Worm (Caenorhabditis elegans): ENCODE data around the gene kel-8.

kel-8 gene

DNA sequence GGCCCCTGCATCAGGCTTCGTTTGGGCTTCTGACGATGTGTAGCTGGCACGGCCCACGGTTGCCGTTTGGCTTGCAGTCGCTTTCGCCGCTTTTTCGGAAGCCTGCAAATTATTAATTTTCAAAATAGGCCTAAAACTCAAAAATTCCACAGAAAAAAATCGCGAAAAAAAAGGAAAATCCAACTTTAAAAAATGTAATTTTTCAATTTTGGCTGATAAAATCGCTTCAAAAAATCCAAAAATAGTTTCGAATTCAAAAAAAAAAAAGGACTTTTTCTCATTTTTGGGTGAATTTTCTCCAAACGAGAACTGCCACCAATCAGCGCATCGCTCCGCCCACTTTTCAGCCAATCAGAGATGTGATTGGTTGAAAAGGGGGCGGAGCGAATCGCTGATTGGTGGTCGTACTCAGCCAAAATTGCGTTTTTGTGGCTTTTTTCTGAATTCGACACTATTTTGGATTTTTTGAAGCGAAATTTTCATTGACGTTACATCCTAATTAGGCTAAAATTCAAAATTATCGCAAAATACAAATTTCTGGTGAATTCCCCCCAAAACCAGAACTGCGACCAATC is 23.9 kb upstream of the kel-8 start:
- TF ChIP-seq tbx-37 (GFP tag; conservative IDR thresholded peaks at IDR 0.05), result no peak
- TF ChIP-seq pes-1 (GFP tag; IDR thresholded peaks at IDR 0.05), result no peak
- no peak for TF ChIP-seq ceh-13 (GFP tag; optimal IDR thresholded peaks at IDR 0.05)
- TF ChIP-seq F13C5.2 (tag; optimal IDR thresholded peaks at IDR 0.05), result no peak
- TF ChIP-seq tra-4 (tag; optimal IDR thresholded peaks at IDR 0.05), result no peak
- TF ChIP-seq tbx-11 (GFP tag; IDR thresholded peaks at IDR 0.05), result no peak
- no peak for TF ChIP-seq hnd-1 (tag; optimal IDR thresholded peaks at IDR 0.05)
- no peak for TF ChIP-seq aly-1 (tag; optimal IDR thresholded peaks at IDR 0.05)
- TF ChIP-seq ets-7 (tag; optimal IDR thresholded peaks at IDR 0.05), result no peak
- no peak for TF ChIP-seq ceh-36 (tag; optimal IDR thresholded peaks at IDR 0.05)
- TF ChIP-seq scrt-1 (GFP tag; IDR thresholded peaks at IDR 0.05), result no peak
- TF ChIP-seq B0310.2 (tag; optimal IDR thresholded peaks at IDR 0.05), result no peak
- no peak for TF ChIP-seq hmbx-1 (tag; optimal IDR thresholded peaks at IDR 0.05)
- TF ChIP-seq ama-1 (optimal IDR thresholded peaks at IDR 0.05), result no peak
- TF ChIP-seq sea-1 (GFP tag; conservative IDR thresholded peaks at IDR 0.05), result no peak

DNA sequence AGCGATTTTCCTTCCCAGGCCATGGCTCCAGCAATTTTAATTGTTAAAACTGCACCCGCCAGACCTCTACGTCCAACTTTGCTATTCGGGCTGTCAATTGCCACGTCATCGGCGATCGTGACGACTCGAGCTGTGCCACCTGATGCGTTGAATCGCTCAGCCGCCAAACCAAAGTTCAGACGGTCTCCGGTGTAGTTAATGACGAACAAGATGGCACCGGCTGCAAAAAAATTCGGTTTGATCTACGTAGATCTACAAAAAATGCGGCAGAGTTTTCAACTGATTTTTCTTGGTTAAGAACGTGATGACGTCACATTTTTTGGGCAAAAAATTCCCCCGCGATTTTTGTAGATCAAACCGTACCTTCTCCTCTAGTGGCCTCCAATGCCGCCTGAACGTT is 20.3 kb upstream of the kel-8 start:
- TF ChIP-seq tbx-37 (GFP tag; conservative IDR thresholded peaks at IDR 0.05) (no peak), ama-1 (optimal IDR thresholded peaks at IDR 0.05) (no peak), sea-1 (GFP tag; conservative IDR thresholded peaks at IDR 0.05) (no peak), ceh-13 (GFP tag; optimal IDR thresholded peaks at IDR 0.05) (no peak), ets-7 (tag; optimal IDR thresholded peaks at IDR 0.05) (no peak), scrt-1 (GFP tag; IDR thresholded peaks at IDR 0.05) (no peak), tbx-11 (GFP tag; IDR thresholded peaks at IDR 0.05) (no peak), F13C5.2 (tag; optimal IDR thresholded peaks at IDR 0.05) (no peak), ceh-36 (tag; optimal IDR thresholded peaks at IDR 0.05) (no peak), tra-4 (tag; optimal IDR thresholded peaks at IDR 0.05) (no peak), hmg-4 (GFP tag; optimal IDR thresholded peaks at IDR 0.05) (no peak), B0310.2 (tag; optimal IDR thresholded peaks at IDR 0.05) (no peak), flt-1 (GFP tag; IDR thresholded peaks at IDR 0.05) (no peak), hmbx-1 (tag; optimal IDR thresholded peaks at IDR 0.05) (no peak), hnd-1 (tag; optimal IDR thresholded peaks at IDR 0.05) (no peak), aly-1 (tag; optimal IDR thresholded peaks at IDR 0.05) (no peak), pes-1 (GFP tag; IDR thresholded peaks at IDR 0.05) (no peak)

DNA sequence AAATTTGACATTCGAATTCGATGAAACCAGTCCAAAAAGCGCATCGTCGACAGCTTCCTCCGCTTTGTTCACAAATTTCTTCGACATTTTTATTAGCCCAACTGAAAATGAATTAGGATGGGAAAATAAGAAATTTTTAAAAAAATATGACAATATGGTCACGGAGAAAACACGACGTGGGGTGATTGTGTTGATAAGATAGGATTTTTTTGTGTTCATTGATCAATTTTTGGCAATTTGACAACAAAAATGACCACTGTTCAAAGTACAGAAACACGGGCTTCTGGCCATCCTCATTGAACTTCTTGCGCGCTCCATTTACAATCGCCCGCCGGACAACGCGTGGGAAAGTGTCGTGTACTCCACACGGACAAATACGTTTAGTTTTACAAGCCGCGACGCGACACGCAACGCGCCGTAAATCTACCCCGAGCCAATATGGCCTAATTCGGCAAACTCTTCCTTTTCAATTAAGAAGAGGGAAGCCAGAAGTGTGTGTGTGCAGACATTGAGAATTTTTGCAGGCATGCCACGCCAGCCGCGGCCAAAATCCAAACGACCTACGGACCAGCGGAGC is 18.6 kb upstream of the kel-8 start, which contains the start of the genes W02H5.8 and angl-1:
TSS of gene W02H5.8 (minus strand) at position 101 of the 577 bp plus-strand sequence.
TSS of gene angl-1 (plus strand) at position 527 of the 577 bp plus-strand sequence.
- TF ChIP-seq ama-1 (optimal IDR thresholded peaks at IDR 0.05), result no peak
- TF ChIP-seq hnd-1 (tag; optimal IDR thresholded peaks at IDR 0.05), result no peak
- no peak for TF ChIP-seq aly-1 (tag; optimal IDR thresholded peaks at IDR 0.05)

DNA sequence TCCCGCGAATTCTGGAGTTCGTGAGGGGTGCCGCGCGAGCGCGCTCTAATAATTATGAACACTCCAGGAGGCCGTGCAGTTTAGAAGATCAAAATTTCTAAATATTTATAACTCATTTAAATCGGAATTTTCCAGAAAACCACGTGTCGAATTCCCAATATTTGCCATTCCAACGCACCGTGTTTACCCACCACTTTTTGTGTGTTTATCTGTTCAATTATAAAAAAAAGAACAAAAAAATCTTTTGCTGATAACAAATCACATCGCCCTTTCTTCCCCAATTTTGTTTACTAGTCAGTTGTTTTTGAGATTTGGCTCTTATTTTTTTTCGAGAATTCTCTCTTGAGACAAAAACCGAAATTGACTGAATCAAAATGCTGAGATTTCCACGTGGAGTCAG is 15.1 kb upstream of the kel-8 start:
- no peak for TF ChIP-seq hnd-1 (tag; optimal IDR thresholded peaks at IDR 0.05)
- no peak for TF ChIP-seq ama-1 (optimal IDR thresholded peaks at IDR 0.05)
- no peak for TF ChIP-seq F13C5.2 (tag; optimal IDR thresholded peaks at IDR 0.05)
- no peak for TF ChIP-seq flt-1 (GFP tag; IDR thresholded peaks at IDR 0.05)
- TF ChIP-seq sea-1 (GFP tag; conservative IDR thresholded peaks at IDR 0.05), result no peak
- TF ChIP-seq tra-4 (tag; optimal IDR thresholded peaks at IDR 0.05), result no peak
- no peak for TF ChIP-seq tbx-11 (GFP tag; IDR thresholded peaks at IDR 0.05)
- no peak for TF ChIP-seq ceh-13 (GFP tag; optimal IDR thresholded peaks at IDR 0.05)
- no peak for TF ChIP-seq hmbx-1 (tag; optimal IDR thresholded peaks at IDR 0.05)
- no peak for TF ChIP-seq ceh-36 (tag; optimal IDR thresholded peaks at IDR 0.05)
- TF ChIP-seq ets-7 (tag; optimal IDR thresholded peaks at IDR 0.05), result no peak

DNA sequence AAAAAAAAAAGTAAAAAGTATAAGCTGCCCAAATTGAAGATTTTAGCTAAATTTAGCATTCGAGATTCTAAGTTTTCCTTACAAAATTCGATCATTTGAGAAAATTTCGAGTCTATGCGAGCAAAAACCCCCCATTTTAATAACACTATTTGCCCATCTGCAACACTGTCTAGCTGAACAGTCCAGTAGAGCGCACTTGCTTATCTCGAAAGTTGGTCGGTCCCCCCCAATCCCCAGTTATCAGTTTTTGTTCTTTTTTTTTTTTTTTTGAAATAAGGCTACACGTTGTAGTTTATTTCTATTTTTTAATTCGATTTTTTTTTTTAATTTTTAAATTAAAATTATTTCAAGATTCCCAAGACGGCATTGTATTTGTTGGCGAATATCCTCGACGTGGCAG is 13.6 kb upstream of the kel-8 start:
- TF ChIP-seq aly-1 (tag; optimal IDR thresholded peaks at IDR 0.05), result no peak
- no peak for TF ChIP-seq sea-1 (GFP tag; conservative IDR thresholded peaks at IDR 0.05)
- no peak for TF ChIP-seq ets-7 (tag; optimal IDR thresholded peaks at IDR 0.05)
- no peak for TF ChIP-seq tra-4 (tag; optimal IDR thresholded peaks at IDR 0.05)
- TF ChIP-seq pes-1 (GFP tag; IDR thresholded peaks at IDR 0.05), result no peak
- TF ChIP-seq tbx-11 (GFP tag; IDR thresholded peaks at IDR 0.05), result no peak
- TF ChIP-seq scrt-1 (GFP tag; IDR thresholded peaks at IDR 0.05), result no peak
- no peak for TF ChIP-seq flt-1 (GFP tag; IDR thresholded peaks at IDR 0.05)
- TF ChIP-seq hmg-4 (GFP tag; optimal IDR thresholded peaks at IDR 0.05), result no peak
- TF ChIP-seq ama-1 (optimal IDR thresholded peaks at IDR 0.05), result no peak
- TF ChIP-seq ceh-13 (GFP tag; optimal IDR thresholded peaks at IDR 0.05), result no peak
- no peak for TF ChIP-seq tbx-37 (GFP tag; conservative IDR thresholded peaks at IDR 0.05)
- TF ChIP-seq F13C5.2 (tag; optimal IDR thresholded peaks at IDR 0.05), result no peak
- TF ChIP-seq hmbx-1 (tag; optimal IDR thresholded peaks at IDR 0.05), result no peak
- TF ChIP-seq ceh-36 (tag; optimal IDR thresholded peaks at IDR 0.05), result no peak
- TF ChIP-seq B0310.2 (tag; optimal IDR thresholded peaks at IDR 0.05), result no peak

DNA sequence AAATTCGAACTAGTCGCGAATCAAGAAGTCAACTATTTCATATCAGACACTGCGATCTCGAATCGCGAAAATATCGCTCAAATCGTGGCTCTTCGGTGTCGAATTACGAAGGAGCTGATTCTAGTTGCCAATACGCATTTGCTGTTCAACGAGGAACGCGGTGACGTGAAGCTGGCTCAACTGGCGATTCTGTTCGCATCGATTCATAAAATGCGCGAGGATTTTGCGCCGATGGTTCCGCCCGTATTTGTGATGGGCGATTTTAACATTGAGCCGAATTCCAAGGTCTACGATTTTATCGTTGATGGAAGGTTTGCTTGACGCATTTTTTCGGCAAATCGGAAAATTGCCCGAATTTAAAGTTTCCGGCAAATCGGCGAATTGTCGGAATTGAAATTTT is 10.8 kb upstream of the kel-8 start:
- no peak for TF ChIP-seq hmbx-1 (tag; optimal IDR thresholded peaks at IDR 0.05)
- TF ChIP-seq hmg-4 (GFP tag; optimal IDR thresholded peaks at IDR 0.05), result no peak

DNA sequence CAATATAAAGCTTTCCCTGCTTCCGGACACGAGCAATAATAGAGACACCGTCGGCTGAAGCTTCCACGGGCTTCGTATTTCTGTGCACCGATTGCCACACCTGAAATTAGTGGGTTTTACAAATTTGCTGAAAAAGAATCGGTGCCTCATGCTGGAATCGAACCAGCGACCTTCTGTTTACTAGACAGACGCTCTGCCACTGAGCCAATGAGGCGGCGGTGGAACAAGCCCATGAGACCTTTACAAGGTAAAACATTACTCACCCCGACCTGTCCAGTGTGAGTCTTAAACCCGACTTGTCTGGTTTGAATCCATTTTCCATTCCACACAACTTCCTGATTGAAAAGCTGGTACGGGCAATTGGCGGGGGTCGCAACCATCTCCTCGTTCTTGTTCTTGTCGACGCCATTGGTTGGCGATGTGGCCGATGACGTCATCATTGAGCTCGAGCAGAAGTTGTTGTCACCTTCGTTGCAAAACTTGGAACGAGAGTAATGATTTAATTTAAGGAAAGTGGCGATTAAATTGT is 6.7 kb upstream of the kel-8 start, which contains the start of gene ndx-2:
TSS of gene ndx-2 (minus strand) at position 479 of the 529 bp plus-strand sequence.
- no peak for TF ChIP-seq aly-1 (tag; optimal IDR thresholded peaks at IDR 0.05)
- no peak for TF ChIP-seq ets-7 (tag; optimal IDR thresholded peaks at IDR 0.05)
- no peak for TF ChIP-seq scrt-1 (GFP tag; IDR thresholded peaks at IDR 0.05)
- TF ChIP-seq B0310.2 (tag; optimal IDR thresholded peaks at IDR 0.05), result no peak
- TF ChIP-seq tra-4 (tag; optimal IDR thresholded peaks at IDR 0.05), result no peak
- no peak for TF ChIP-seq ceh-13 (GFP tag; optimal IDR thresholded peaks at IDR 0.05)
- TF ChIP-seq F13C5.2 (tag; optimal IDR thresholded peaks at IDR 0.05), result no peak
- no peak for TF ChIP-seq flt-1 (GFP tag; IDR thresholded peaks at IDR 0.05)
- peak; percentile 31 for TF ChIP-seq hmg-4 (GFP tag; optimal IDR thresholded peaks at IDR 0.05)
- TF ChIP-seq tbx-37 (GFP tag; conservative IDR thresholded peaks at IDR 0.05), result no peak
- TF ChIP-seq hnd-1 (tag; optimal IDR thresholded peaks at IDR 0.05), result no peak
- TF ChIP-seq pes-1 (GFP tag; IDR thresholded peaks at IDR 0.05), result peak; percentile 57
- no peak for TF ChIP-seq ceh-36 (tag; optimal IDR thresholded peaks at IDR 0.05)
- TF ChIP-seq tbx-11 (GFP tag; IDR thresholded peaks at IDR 0.05), result no peak; the same call in 1 of the 2 replicates
- no peak for TF ChIP-seq hmbx-1 (tag; optimal IDR thresholded peaks at IDR 0.05)
- TF ChIP-seq ama-1 (optimal IDR thresholded peaks at IDR 0.05), result no peak
- TF ChIP-seq sea-1 (GFP tag; conservative IDR thresholded peaks at IDR 0.05), result 0 out of 2 replicates have a peak, but pooled peaks have one; percentile 55
